Worm (Caenorhabditis elegans) whole organism, early embryonic: Measurements from ENCODE around the gene unc-6.
"Not testable (repeated sequence)": the region's sequence is repeated elsewhere in the genome, so short reads cannot be mapped to it uniquely, and the experiment has no call there.

ENCODE experiments used
- B0310.2 ChIP-seq: sonication (generic microtip); optimal IDR thresholded peaks from 2 replicates; lab custom pipeline; 2016; ENCODE audit warnings: mild to moderate bottlenecking, missing genetic modification characterization, missing compliant biosample characterization
- F13C5.2 ChIP-seq: sonication (generic microtip); optimal IDR thresholded peaks from 2 replicates; lab custom pipeline; 2017; ENCODE audit warnings: mild to moderate bottlenecking, missing genetic modification characterization, inconsistent platforms, missing compliant biosample characterization
- aly-1 ChIP-seq: sonication (generic microtip); optimal IDR thresholded peaks from 2 replicates; lab custom pipeline; 2016; ENCODE audit warnings: missing genetic modification characterization, missing compliant biosample characterization
- ama-1 ChIP-seq: fragments of 150-350 bp; optimal IDR thresholded peaks from 2 replicates; lab custom pipeline; 2014
- ceh-13 ChIP-seq: fragments of 200-800 bp; sonication (Bioruptor generic); optimal IDR thresholded peaks from 2 replicates; lab custom pipeline; 2018; ENCODE audit warnings: mild to moderate bottlenecking, missing genetic modification characterization, missing compliant biosample characterization
- ceh-36 ChIP-seq: sonication (generic microtip); optimal IDR thresholded peaks from 2 replicates; lab custom pipeline; 2016; ENCODE audit warnings: missing genetic modification characterization, inconsistent platforms, missing compliant biosample characterization
- ets-7 ChIP-seq: sonication (generic microtip); optimal IDR thresholded peaks from 2 replicates; lab custom pipeline; 2016; ENCODE audit warnings: missing genotype, missing genetic modification characterization, missing compliant biosample characterization
- flt-1 ChIP-seq: fragments of 200-800 bp; sonication (Bioruptor generic); IDR thresholded peaks from 2 replicates; pipeline ENCODE4 v1.3.6; 2022; ENCODE audit warnings: missing genetic modification characterization, missing compliant biosample characterization
- hmbx-1 ChIP-seq: sonication (generic microtip); optimal IDR thresholded peaks from 2 replicates; lab custom pipeline; 2016; ENCODE audit warnings: mild to moderate bottlenecking, missing genetic modification characterization, missing compliant biosample characterization
- hmg-4 ChIP-seq: fragments of 200-800 bp; sonication (Bioruptor generic); optimal IDR thresholded peaks from 2 replicates; lab custom pipeline; 2018; ENCODE audit warnings: mild to moderate bottlenecking, missing genetic modification characterization, missing compliant biosample characterization
- hnd-1 ChIP-seq: sonication (generic microtip); optimal IDR thresholded peaks from 2 replicates; lab custom pipeline; 2016; ENCODE audit warnings: missing genetic modification characterization, missing compliant biosample characterization
- pes-1 ChIP-seq: fragments of 200-800 bp; sonication (Bioruptor generic); IDR thresholded peaks from 2 replicates; pipeline ENCODE4 v1.3.6; 2022; ENCODE audit warnings: missing genetic modification reagents, missing genetic modification characterization, missing compliant biosample characterization
- scrt-1 ChIP-seq: fragments of 200-800 bp; sonication (Bioruptor generic); IDR thresholded peaks from 2 replicates; pipeline ENCODE4 v1.3.6; 2022; ENCODE audit warnings: missing genetic modification characterization, missing compliant biosample characterization
- sea-1 ChIP-seq: fragments of 200-800 bp; sonication (Bioruptor generic); conservative IDR thresholded peaks from 2 replicates; pipeline ENCODE4 v1.3.6; 2022; ENCODE audit warnings: missing genetic modification characterization, missing compliant biosample characterization
- tbx-11 ChIP-seq: fragments of 200-800 bp; sonication (Bioruptor generic); IDR thresholded peaks from 2 replicates; pipeline ENCODE4 v1.3.6; 2022; ENCODE audit warnings: missing genetic modification characterization, missing compliant biosample characterization
- tbx-37 ChIP-seq: fragments of 200-800 bp; sonication (Bioruptor generic); conservative IDR thresholded peaks from 2 replicates; pipeline ENCODE4 v1.3.6; 2022; ENCODE audit warnings: missing genetic modification reagents, missing genetic modification characterization, missing compliant biosample characterization
- tra-4 ChIP-seq: sonication (generic microtip); optimal IDR thresholded peaks from 2 replicates; lab custom pipeline; 2017; ENCODE audit warnings: missing genetic modification characterization, missing compliant biosample characterization

Gene unc-6

DNA sequence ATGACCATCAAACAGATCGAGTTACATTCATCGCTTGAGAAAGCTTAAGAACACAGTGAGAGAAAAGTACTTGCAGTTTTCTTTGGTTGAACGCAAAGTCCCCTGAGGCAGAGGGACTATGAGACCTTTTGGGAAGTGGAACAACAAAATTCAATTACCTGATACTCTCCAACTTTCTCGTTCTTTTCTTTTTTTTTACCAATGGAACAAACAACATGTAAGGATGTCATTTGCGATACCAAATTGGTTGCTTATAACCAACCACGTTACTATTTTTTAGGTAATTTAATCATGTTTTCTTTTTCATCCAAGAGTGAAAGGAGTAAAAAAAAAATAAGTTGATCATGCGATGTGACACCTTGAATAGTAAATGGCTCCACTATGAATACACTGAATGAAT, 32.7 kb upstream of the unc-6 start:
- TF ChIP-seq scrt-1 (GFP tag; lab: Robert Waterston, UW) (no peak), F13C5.2 (tag; lab: Kevin White, UChicago) (no peak), ceh-36 (tag; lab: Kevin White, UChicago) (no peak), hmg-4 (GFP tag; lab: Kevin White, UChicago) (no peak)

DNA sequence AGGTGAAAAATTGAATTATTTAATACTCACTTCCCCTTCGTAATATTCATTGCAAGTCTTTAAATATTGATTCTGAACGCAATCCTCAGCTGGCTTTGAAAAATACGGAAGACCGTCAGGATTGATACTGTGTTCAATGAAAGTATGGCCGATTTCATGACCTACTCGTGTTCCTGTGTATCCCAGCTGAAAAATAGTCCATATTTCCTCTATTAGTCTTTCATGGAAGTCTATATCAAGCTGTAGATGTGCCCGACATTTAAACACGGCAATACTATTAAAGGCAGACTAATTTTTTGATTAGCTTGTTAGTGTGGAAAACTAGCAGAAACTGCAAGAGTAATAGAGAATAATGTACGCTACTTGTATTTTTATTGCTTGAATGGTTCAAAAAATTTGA, 27.9 kb upstream of the unc-6 start:
- TF ChIP-seq hmbx-1 (tag; lab: Kevin White, UChicago) (no peak), scrt-1 (GFP tag; lab: Robert Waterston, UW) (no peak), flt-1 (GFP tag; lab: Robert Waterston, UW) (no peak), hmg-4 (GFP tag; lab: Kevin White, UChicago) (no peak), aly-1 (tag; lab: Kevin White, UChicago) (no peak), ets-7 (no peak), ceh-36 (tag; lab: Kevin White, UChicago) (no peak), pes-1 (GFP tag; lab: Robert Waterston, UW) (no peak), tbx-37 (GFP tag; lab: Robert Waterston, UW) (no peak), hnd-1 (tag; lab: Kevin White, UChicago) (no peak), ceh-13 (GFP tag; lab: Kevin White, UChicago) (no peak)

DNA sequence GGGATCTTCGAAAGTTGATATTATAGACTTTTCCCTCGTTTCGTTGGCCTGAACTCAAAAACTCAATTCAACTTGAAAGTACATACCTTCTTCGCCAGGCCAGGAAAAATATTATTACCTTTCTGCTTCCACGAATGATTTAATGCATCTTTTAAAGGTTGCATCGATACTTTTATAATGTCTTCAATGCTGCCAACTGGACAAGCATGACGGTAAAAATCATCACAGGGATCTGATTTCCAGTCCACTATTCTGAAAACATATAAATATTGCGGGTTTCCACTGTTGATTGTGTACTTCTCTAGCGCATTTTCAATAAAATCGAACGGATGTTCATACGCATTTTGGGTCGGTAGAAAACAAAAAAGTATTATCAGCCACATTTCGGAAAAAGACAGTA, 26.4 kb upstream of the unc-6 start, which contains the start of gene nep-4:
nep-4 (minus strand) TSS at position 393 of the 400 bp plus-strand sequence.
- TF ChIP-seq tra-4 (tag; lab: Kevin White, UChicago) (no peak), aly-1 (tag; lab: Kevin White, UChicago) (no peak), scrt-1 (GFP tag; lab: Robert Waterston, UW) (no peak)

- no peak for TF ChIP-seq tra-4 (tag; lab: Kevin White, UChicago)
These were observed 23.6 kb upstream of the unc-6 start, which contains the start of gene odr-10 for ce11 chrX:6865839-6866238. TSS of gene odr-10 (minus strand) at chrX:6865939.

ce11 chrX:6866900-6867299, 22.6 kb upstream of the unc-6 start:
- TF ChIP-seq tra-4 (tag; lab: Kevin White, UChicago), result no peak
- TF ChIP-seq hnd-1 (tag; lab: Kevin White, UChicago), result no peak
- TF ChIP-seq hmbx-1 (tag; lab: Kevin White, UChicago), result no peak
- no peak for TF ChIP-seq ama-1 (lab: Kevin White, UChicago)
- no peak for TF ChIP-seq hmg-4 (GFP tag; lab: Kevin White, UChicago)
- TF ChIP-seq sea-1 (GFP tag; lab: Robert Waterston, UW), result no peak
- no peak for TF ChIP-seq ets-7
- no peak for TF ChIP-seq F13C5.2 (tag; lab: Kevin White, UChicago)
- TF ChIP-seq flt-1 (GFP tag; lab: Robert Waterston, UW), result no peak
- TF ChIP-seq ceh-13 (GFP tag; lab: Kevin White, UChicago), result no peak

ce11 chrX:6867707-6868106, 21.8 kb upstream of the unc-6 start:
- peak; percentile 57 for TF ChIP-seq hmg-4 (GFP tag; lab: Kevin White, UChicago)
- TF ChIP-seq tbx-11 (GFP tag; lab: Robert Waterston, UW), result 0 out of 2 replicates have a peak, but pooled peaks have one; percentile 52
- TF ChIP-seq hnd-1 (tag; lab: Kevin White, UChicago), result no peak
- TF ChIP-seq pes-1 (GFP tag; lab: Robert Waterston, UW), result no peak
- peak; percentile 76 for TF ChIP-seq sea-1 (GFP tag; lab: Robert Waterston, UW)
- TF ChIP-seq B0310.2 (tag; lab: Kevin White, UChicago), result no peak
- TF ChIP-seq F13C5.2 (tag; lab: Kevin White, UChicago), result no peak
- no peak for TF ChIP-seq aly-1 (tag; lab: Kevin White, UChicago)
- peak; percentile 60; the same call in 1 of the 2 replicates for TF ChIP-seq scrt-1 (GFP tag; lab: Robert Waterston, UW)
- peak; percentile 27 for TF ChIP-seq ceh-13 (GFP tag; lab: Kevin White, UChicago)
- peak; percentile 41; the same call in 1 of the 2 replicates for TF ChIP-seq tbx-37 (GFP tag; lab: Robert Waterston, UW)
- TF ChIP-seq tra-4 (tag; lab: Kevin White, UChicago), result no peak
- TF ChIP-seq ets-7, result no peak
- TF ChIP-seq hmbx-1 (tag; lab: Kevin White, UChicago), result no peak
- no peak for TF ChIP-seq ceh-36 (tag; lab: Kevin White, UChicago)
- TF ChIP-seq ama-1 (lab: Kevin White, UChicago), result no peak
- TF ChIP-seq flt-1 (GFP tag; lab: Robert Waterston, UW), result peak; percentile 47; the same call in 1 of the 2 replicates

DNA sequence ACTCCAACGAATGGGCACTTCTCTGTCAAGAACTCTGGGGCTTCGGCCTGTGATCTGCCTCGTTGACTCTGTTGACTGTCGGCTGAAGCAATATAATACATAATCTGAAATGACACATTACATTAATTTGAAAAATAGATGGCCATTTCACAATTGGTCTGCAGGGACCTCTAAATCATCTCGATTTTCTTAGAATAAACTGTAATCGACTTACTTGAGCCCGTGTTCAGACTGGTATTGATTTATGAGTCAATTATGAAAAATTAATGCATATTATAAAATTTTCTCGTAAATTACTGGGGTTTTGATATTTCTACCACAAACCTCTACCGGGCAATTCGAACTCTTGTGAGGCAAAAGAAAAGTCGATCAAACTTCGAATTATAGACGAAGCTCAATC, 20.8 kb upstream of the unc-6 start, which contains the start of gene C53B7.6:
C53B7.6 (minus strand) TSS at position 101 of the 400 bp plus-strand sequence.
- TF ChIP-seq hmg-4 (GFP tag; lab: Kevin White, UChicago); tbx-11 (GFP tag; lab: Robert Waterston, UW); pes-1 (GFP tag; lab: Robert Waterston, UW): not testable (repeated sequence)

ce11 chrX:6874723-6875122, 14.8 kb upstream of the unc-6 start, which contains the start of gene F41C6.4:
TSS of gene F41C6.4 (minus strand) at chrX:6874823.
- TF ChIP-seq ets-7 (no peak), scrt-1 (GFP tag; lab: Robert Waterston, UW) (no peak), ceh-36 (tag; lab: Kevin White, UChicago) (no peak), hmg-4 (GFP tag; lab: Kevin White, UChicago) (no peak)
